Worm (Caenorhabditis elegans) whole organism, L4 larva: Measurements from ENCODE around the gene kqt-1.
"Not testable (repeated sequence)": the region's sequence is repeated elsewhere in the genome, so short reads cannot be mapped to it uniquely, and the experiment has no call there.

Experiments used
- R02D3.7 ChIP-seq: fragments of 150-350 bp; sonication (generic microtip); optimal IDR thresholded peaks from 3 replicates; lab custom pipeline; 2014; ENCODE audit warnings: missing biosample characterization, missing genetic modification characterization
- Y105C5A.15 ChIP-seq: fragments of 200-800 bp; sonication (Bioruptor generic); IDR thresholded peaks from 2 replicates; pipeline ENCODE4 v1.3.6; 2022; ENCODE audit warnings: missing genetic modification characterization, missing compliant biosample characterization
- Y48G9A.11 ChIP-seq: fragments of 200-800 bp; sonication (Bioruptor generic); IDR thresholded peaks from 2 replicates; pipeline ENCODE4 v1.3.6; 2022; ENCODE audit warnings: missing genetic modification reagents, missing genetic modification characterization, missing compliant biosample characterization
- ZK337.2 ChIP-seq: fragments of 200-800 bp; sonication (Bioruptor generic); IDR thresholded peaks from 2 replicates; pipeline ENCODE4 v1.3.6; 2022; ENCODE audit warnings: missing genetic modification reagents, missing genetic modification characterization, missing compliant biosample characterization
- attf-4 ChIP-seq: sonication (generic microtip); optimal IDR thresholded peaks from 3 replicates; lab custom pipeline; 2017; ENCODE audit warnings: missing biosample characterization, missing genetic modification characterization
- ceh-28 ChIP-seq: fragments of 150-350 bp; optimal IDR thresholded peaks from 2 replicates; lab custom pipeline; 2014; ENCODE audit warnings: missing biosample characterization, missing genetic modification reagents, missing genetic modification characterization
- hmg-1.1 ChIP-seq: fragments of 200-800 bp; sonication (Bioruptor generic); IDR thresholded peaks from 2 replicates; pipeline ENCODE4 v1.3.6; 2022; ENCODE audit warnings: missing genetic modification reagents, missing genetic modification characterization, missing compliant biosample characterization
- nhr-11 ChIP-seq: fragments of 150-350 bp; optimal IDR thresholded peaks from 2 replicates; lab custom pipeline; 2014; ENCODE audit warnings: missing biosample characterization, missing genetic modification characterization
- nhr-41 ChIP-seq: fragments of 200-800 bp; sonication (Bioruptor generic); IDR thresholded peaks from 2 replicates; pipeline ENCODE4 v1.3.6; 2022; ENCODE audit warnings: missing genetic modification reagents, missing genetic modification characterization, missing compliant biosample characterization
- pqm-1 ChIP-seq: sonication (generic microtip); optimal IDR thresholded peaks from 2 replicates; lab custom pipeline; 2017; ENCODE audit warnings: missing biosample characterization, missing genetic modification characterization

DNA sequence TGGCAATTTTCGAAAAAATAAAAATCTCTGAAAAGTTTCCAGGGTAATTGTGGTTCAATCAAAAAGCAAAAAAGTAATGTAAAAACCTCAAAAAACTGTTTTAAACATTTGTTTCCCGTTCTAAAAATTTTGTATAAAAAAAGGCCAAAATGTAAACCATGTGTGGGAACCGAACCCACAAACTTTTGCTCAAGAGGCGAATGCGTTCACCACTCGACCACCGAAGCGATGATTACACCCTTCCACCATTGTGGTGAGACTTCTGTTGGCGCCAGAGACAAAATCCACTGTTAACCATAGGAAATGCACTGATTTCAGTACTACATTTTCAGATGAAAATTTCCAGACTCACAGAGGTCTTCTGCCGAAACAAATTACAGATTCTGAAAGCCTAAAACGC lies 17.7 kb upstream of the kqt-1 start:
- not testable (repeated sequence) for TF ChIP-seq ceh-28; nhr-41 (GFP tag; lab: Robert Waterston, UW); attf-4; nhr-11 (tag; lab: Kevin White, UChicago); hmg-1.1 (GFP tag; lab: Robert Waterston, UW); R02D3.7 (tag; lab: Kevin White, UChicago); pqm-1 (tag; lab: Kevin White, UChicago); ZK337.2; Y105C5A.15; Y48G9A.11 (GFP tag; lab: Robert Waterston, UW)
